Fruit fly (Drosophila melanogaster): ENCODE results near the gene CG33310.
A peak's percentile ranks its signal among the peaks of the same experiment; 100 is the strongest.

Gene CG33310

DNA sequence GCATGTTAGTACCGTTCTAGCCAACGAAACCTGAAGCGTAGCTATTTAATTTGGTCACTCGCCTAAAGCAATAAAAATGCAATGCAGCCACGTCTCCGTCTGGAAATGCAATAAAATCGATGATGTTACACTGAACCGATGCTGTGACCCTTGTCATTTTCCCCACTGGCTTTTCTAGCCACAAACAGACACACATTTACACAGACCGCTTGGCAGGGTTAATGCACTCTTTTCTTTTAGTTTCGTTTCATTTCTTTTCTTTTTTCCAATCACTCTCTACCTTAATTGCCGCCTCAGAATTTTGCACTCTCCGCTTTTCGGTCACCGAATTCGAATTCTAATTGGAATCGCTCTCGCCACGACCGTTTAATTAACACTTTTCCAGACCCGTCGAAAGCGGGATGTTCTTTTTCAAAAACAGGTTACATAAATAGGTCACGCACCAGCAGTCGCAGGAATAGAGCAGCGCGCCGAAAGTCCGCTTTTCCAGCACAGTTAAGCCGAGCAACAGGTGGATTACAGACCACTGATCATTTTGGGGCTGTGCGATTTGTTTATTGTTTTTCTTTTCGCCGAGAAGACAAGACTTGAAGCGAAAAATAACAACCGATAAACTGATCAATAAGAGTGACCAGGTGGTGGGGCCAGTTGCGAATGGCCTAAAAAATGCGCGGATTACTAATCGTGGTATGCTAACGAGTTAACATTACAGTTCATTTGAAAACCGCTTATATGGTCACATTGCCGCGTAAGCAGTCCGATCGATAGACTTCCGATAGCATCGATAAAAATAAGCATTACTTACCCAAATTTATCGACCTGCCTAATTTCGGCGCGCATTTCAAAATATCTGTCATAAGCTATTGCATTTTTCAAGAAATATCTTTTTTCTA lies 30.8 kb downstream of the CG33310 start, which contains the start of gene ck (continued):
- TF ChIP-seq cato (GFP tag; optimal IDR thresholded peaks at IDR 0.05; ENCODE audit: borderline replicate concordance): no peak
- no peak for TF ChIP-seq dpn (GFP tag; optimal IDR thresholded peaks at IDR 0.05)
- TF ChIP-seq zfh1 (GFP tag; IDR thresholded peaks at IDR 0.05): no peak
- peak; percentile 39 for TF ChIP-seq NC2β (GFP tag; optimal IDR thresholded peaks at IDR 0.05)
- no peak for TF ChIP-seq Taf1 (GFP tag; IDR thresholded peaks at IDR 0.05)
- peak; percentile 2 for TF ChIP-seq CG12391 (tag; optimal IDR thresholded peaks at IDR 0.05)
- TF ChIP-seq CHES-1-like (GFP tag; optimal IDR thresholded peaks at IDR 0.05): no peak
- TF ChIP-seq grau (tag; optimal IDR thresholded peaks at IDR 0.05): peak; percentile 24
- no peak for TF ChIP-seq CG12942 (GFP tag; optimal IDR thresholded peaks at IDR 0.05)
- TF ChIP-seq HLHmδ (GFP tag; optimal IDR thresholded peaks at IDR 0.05): no peak
- no peak for TF ChIP-seq lov (optimal IDR thresholded peaks at IDR 0.05)
- no peak for TF ChIP-seq lov (GFP tag; IDR thresholded peaks at IDR 0.05)
- TF ChIP-seq btn (GFP tag; optimal IDR thresholded peaks at IDR 0.05): no peak
- TF ChIP-seq CG4424 (GFP tag; optimal IDR thresholded peaks at IDR 0.05): no peak
- no peak for TF ChIP-seq CG8478 (optimal IDR thresholded peaks at IDR 0.05)
- TF ChIP-seq CG12299 (tag; optimal IDR thresholded peaks at IDR 0.05): no peak
- no peak for TF ChIP-seq slou (GFP tag; optimal IDR thresholded peaks at IDR 0.05)
- no peak for TF ChIP-seq CG18262 (tag; optimal IDR thresholded peaks at IDR 0.05)
- no peak for TF ChIP-seq twi (tag; optimal IDR thresholded peaks at IDR 0.05)
- TF ChIP-seq tin (GFP tag; optimal IDR thresholded peaks at IDR 0.05): no peak
- TF ChIP-seq CG34422 (GFP tag; IDR thresholded peaks at IDR 0.05): no peak
- TF ChIP-seq CG33213 (GFP tag; optimal IDR thresholded peaks at IDR 0.05): peak; percentile 35
- TF ChIP-seq CG10366 (GFP tag; IDR thresholded peaks at IDR 0.05): no peak
- peak; percentile 46 for TF ChIP-seq cg (GFP tag; optimal IDR thresholded peaks at IDR 0.05)
- no peak for TF ChIP-seq ro (GFP tag; IDR thresholded peaks at IDR 0.05)
- no peak for TF ChIP-seq ken (GFP tag; IDR thresholded peaks at IDR 0.05)
- TF ChIP-seq CG10654 (GFP tag; optimal IDR thresholded peaks at IDR 0.05): no peak
- no peak for TF ChIP-seq CG13424 (tag; optimal IDR thresholded peaks at IDR 0.05)
- TF ChIP-seq CG3847 (GFP tag; IDR thresholded peaks at IDR 0.05): peak; percentile 46; the same call in 1 of the 2 replicates
- TF ChIP-seq Dll (GFP tag; IDR thresholded peaks at IDR 0.05; ENCODE audit: partially characterized antibody): peak; percentile 73; the same call in 2 of the 4 replicates
- TF ChIP-seq CG1792 (GFP tag; optimal IDR thresholded peaks at IDR 0.05): no peak
- peak; percentile 89 for TF ChIP-seq nerfin-2 (GFP tag; IDR thresholded peaks at IDR 0.05; ENCODE audit: partially characterized antibody)
- no peak for TF ChIP-seq D19A (tag; optimal IDR thresholded peaks at IDR 0.05)
- TF ChIP-seq Ssrp (tag; optimal IDR thresholded peaks at IDR 0.05): no peak
- no peak for TF ChIP-seq Sry-β (GFP tag; optimal IDR thresholded peaks at IDR 0.05)
- TF ChIP-seq C15 (GFP tag; IDR thresholded peaks at IDR 0.05): no peak
- TF ChIP-seq sima (GFP tag; optimal IDR thresholded peaks at IDR 0.05): no peak
- no peak for TF ChIP-seq Mes4 (GFP tag; optimal IDR thresholded peaks at IDR 0.05)
- TF ChIP-seq CG6854 (GFP tag; optimal IDR thresholded peaks at IDR 0.05): no peak
- TF ChIP-seq CG34376 (GFP tag; optimal IDR thresholded peaks at IDR 0.05): peak; percentile 2
- TF ChIP-seq CG5245 (GFP tag; optimal IDR thresholded peaks at IDR 0.05): no peak
- no peak for TF ChIP-seq CG3407 (GFP tag; optimal IDR thresholded peaks at IDR 0.05)
- no peak for TF ChIP-seq salm (tag; optimal IDR thresholded peaks at IDR 0.05)
- peak; percentile 73 for TF ChIP-seq BEAF-32 (GFP tag; optimal IDR thresholded peaks at IDR 0.05)
- no peak for TF ChIP-seq CG4282 (GFP tag; optimal IDR thresholded peaks at IDR 0.05)
- no peak for TF ChIP-seq gcm2 (GFP tag; optimal IDR thresholded peaks at IDR 0.05)
- no peak for TF ChIP-seq pfk (GFP tag; optimal IDR thresholded peaks at IDR 0.05)
- no peak for TF ChIP-seq CG33557 (GFP tag; optimal IDR thresholded peaks at IDR 0.05)
- TF ChIP-seq Usf (GFP tag; optimal IDR thresholded peaks at IDR 0.05): no peak
- peak; percentile 94 for TF ChIP-seq gfzf (GFP tag; optimal IDR thresholded peaks at IDR 0.05)
